Worm (Caenorhabditis elegans): ENCODE measurements around the gene str-30.

The str-30 gene

DNA sequence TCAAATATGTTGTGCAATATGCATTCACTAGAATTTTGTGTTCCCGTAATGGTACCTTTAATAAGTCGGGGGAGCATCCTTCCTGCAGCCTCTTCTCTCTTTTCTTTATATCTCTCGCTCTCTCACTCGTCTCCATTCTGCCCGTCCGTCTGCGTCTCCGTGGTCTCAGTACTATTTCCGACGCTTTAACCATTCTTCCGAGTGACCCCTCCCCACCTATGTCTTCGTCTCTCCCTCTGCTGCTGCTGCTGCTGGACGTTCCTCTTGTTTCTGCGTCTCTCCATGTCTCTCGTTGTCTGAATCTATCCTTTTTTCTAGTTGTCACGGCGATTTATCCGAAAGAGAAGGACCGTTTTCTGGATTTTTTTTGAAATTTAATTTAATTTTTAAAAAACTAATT lies 21.0 kb upstream of the str-30 start (continued):
- TF ChIP-seq lin-38 (GFP tag; IDR thresholded peaks at IDR 0.05) (peak; percentile 41), nhr-102 (tag; optimal IDR thresholded peaks at IDR 0.05) (peak; percentile 19)

DNA sequence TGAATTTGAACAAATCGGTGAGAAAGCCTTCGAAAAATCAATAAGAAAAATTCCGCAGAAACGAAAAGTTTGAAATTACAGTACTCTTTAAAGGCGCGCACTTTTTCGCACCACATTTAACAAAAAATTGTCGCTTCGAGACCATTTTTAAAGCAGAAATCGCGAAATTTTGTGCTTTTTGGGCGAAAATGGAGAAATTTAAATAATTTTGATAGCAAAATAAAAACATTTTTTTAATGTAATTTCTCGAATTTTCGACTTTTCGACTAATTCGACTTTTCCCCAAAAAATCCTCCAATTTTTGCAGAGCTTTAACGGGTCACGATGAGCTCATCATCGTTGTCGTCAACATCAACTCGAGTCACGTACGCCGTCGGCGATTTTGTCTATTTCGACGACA lies 20.2 kb upstream of the str-30 start, which contains the start of gene lin-40:
TSS of gene lin-40 (plus strand) at position 301 of the 400 bp plus-strand sequence.
- TF ChIP-seq arid-1 (GFP tag; conservative IDR thresholded peaks at IDR 0.05) (no peak), ceh-20 (GFP tag; IDR thresholded peaks at IDR 0.05) (no peak), lin-1 (GFP tag; IDR thresholded peaks at IDR 0.05) (no peak), nhr-11 (tag; optimal IDR thresholded peaks at IDR 0.05) (no peak), F49E8.2 (tag; optimal IDR thresholded peaks at IDR 0.05; ENCODE audit: borderline replicate concordance) (no peak), ctbp-1 (GFP tag; IDR thresholded peaks at IDR 0.05) (no peak), egl-43 (GFP tag; IDR thresholded peaks at IDR 0.05) (no peak), T20F7.1 (GFP tag; optimal IDR thresholded peaks at IDR 0.05) (no peak), hlh-30 (tag; optimal IDR thresholded peaks at IDR 0.05; ENCODE audit: insufficient read depth) (no peak), ama-1 (optimal IDR thresholded peaks at IDR 0.05) (no peak), hlh-11 (tag; optimal IDR thresholded peaks at IDR 0.05) (no peak), ZK546.5 (tag; optimal IDR thresholded peaks at IDR 0.05) (no peak), mdt-29 (GFP tag; IDR thresholded peaks at IDR 0.05) (no peak), daf-16 (GFP tag; optimal IDR thresholded peaks at IDR 0.05) (no peak), daf-16 (tag; optimal IDR thresholded peaks at IDR 0.05) (no peak), ces-1 (GFP tag; optimal IDR thresholded peaks at IDR 0.05) (no peak), nhr-77 (tag; optimal IDR thresholded peaks at IDR 0.05) (no peak), aha-1 (tag) (no peak), set-16 (GFP tag; IDR thresholded peaks at IDR 0.05) (no peak), lin-29 (GFP tag; IDR thresholded peaks at IDR 0.05) (no peak), F10B5.3 (tag; optimal IDR thresholded peaks at IDR 0.05) (no peak)

DNA sequence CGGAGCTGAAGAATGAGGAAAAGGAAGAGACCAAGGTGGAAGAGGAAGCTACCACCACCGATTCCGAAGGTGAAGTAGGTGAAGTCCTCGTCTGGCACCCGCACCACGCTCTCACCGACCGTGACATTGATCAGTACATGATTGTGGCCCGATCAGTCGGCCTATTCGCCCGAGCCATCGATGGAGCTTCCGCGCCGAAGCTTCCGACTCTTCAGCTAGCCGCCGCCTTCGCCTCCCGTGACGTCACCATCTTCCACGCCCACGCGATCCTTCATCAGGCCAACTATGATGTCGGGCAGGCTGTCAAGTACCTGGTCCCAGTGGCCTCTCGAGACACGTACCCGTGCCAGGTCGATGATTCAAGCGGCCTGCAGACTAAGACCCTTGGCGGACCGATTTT lies 18.7 kb upstream of the str-30 start:
- TF ChIP-seq R02D3.7 (tag; optimal IDR thresholded peaks at IDR 0.05) (no peak), ceh-44 (GFP tag; IDR thresholded peaks at IDR 0.05) (no peak), aha-1 (tag) (peak; percentile 70), lir-3 (tag; optimal IDR thresholded peaks at IDR 0.05) (no peak), Y48G9A.11 (GFP tag; IDR thresholded peaks at IDR 0.05) (no peak), ceh-82 (tag; optimal IDR thresholded peaks at IDR 0.05) (no peak), set-16 (GFP tag; IDR thresholded peaks at IDR 0.05) (peak; percentile 83), ZK546.5 (tag; optimal IDR thresholded peaks at IDR 0.05) (no peak), duxl-1 (tag; optimal IDR thresholded peaks at IDR 0.05; ENCODE audit: poor library complexity) (no peak)

DNA sequence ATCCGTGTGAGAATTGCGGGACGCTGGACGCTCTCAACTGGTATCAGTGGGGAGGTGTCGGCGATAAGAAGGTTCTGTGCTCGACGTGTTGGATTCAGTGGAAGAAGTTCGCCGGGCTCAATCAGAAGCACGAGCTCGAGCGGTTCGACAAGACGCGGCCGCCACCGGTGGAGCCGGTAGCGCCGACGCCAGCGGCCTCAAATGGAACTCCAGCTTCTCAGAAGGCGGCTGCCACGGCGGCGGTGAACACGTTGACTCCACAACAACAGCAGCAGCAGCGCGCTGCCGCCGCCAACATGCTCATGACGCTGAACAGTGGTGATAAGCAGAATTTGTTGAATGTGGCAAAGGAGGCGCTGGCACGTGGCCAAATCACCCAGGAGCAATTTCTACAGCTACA lies 18.0 kb upstream of the str-30 start:
- no peak for TF ChIP-seq ZK337.2 (GFP tag; IDR thresholded peaks at IDR 0.05)
- TF ChIP-seq lir-3 (tag; optimal IDR thresholded peaks at IDR 0.05) = no peak
- no peak for TF ChIP-seq unc-62 (GFP tag; optimal IDR thresholded peaks at IDR 0.05 in 1 of 2)
- no peak for TF ChIP-seq unc-62 (tag; optimal IDR thresholded peaks at IDR 0.05)
- no peak for TF ChIP-seq dmd-9 (GFP tag; IDR thresholded peaks at IDR 0.05)
- 0 out of 2 replicates have a peak, but pooled peaks have one; percentile 15 for TF ChIP-seq D1046.2 (GFP tag; IDR thresholded peaks at IDR 0.05)
- TF ChIP-seq saeg-2 (GFP tag; IDR thresholded peaks at IDR 0.05) = 0 out of 2 replicates have a peak, but pooled peaks have one; percentile 11
- TF ChIP-seq unc-39 (tag; optimal IDR thresholded peaks at IDR 0.05) = no peak
- no peak for TF ChIP-seq nhr-41 (GFP tag; IDR thresholded peaks at IDR 0.05)
- TF ChIP-seq arid-1 (GFP tag; conservative IDR thresholded peaks at IDR 0.05) = no peak
- peak; percentile 95 for TF ChIP-seq set-16 (GFP tag; IDR thresholded peaks at IDR 0.05)
